Worm (Caenorhabditis elegans): ENCODE data around the gene tag-340.

- no peak for TF ChIP-seq him-1 (tag; optimal IDR thresholded peaks at IDR 0.05)
- no peak for TF ChIP-seq dao-5 (tag; optimal IDR thresholded peaks at IDR 0.05)
These were observed 17.8 kb downstream of the tag-340 start, which contains the start of gene rpb-8 for ce11 chrIII:4917960-4918712.

Data from whole organism, L4/young adult.